Worm (Caenorhabditis elegans): ENCODE data around the gene ZK688.11.

ZK688.11 gene

ce11 chrIII:7907515-7907914, 22.8 kb upstream of the ZK688.11 start, which contains the start of gene pcp-5:
TSS of gene pcp-5 (minus strand) at chrIII:7907615.
- TF ChIP-seq lin-32 (GFP tag; optimal IDR thresholded peaks at IDR 0.05) = no peak
- peak; percentile 28 for TF ChIP-seq unc-62 (GFP tag; optimal IDR thresholded peaks at IDR 0.05)
- TF ChIP-seq hlh-1 (tag; optimal IDR thresholded peaks at IDR 0.05) = peak; percentile 83
- TF ChIP-seq ceh-39 (tag; optimal IDR thresholded peaks at IDR 0.05) = peak; percentile 45
- no peak for TF ChIP-seq ham-2 (GFP tag; optimal IDR thresholded peaks at IDR 0.05)

- TF ChIP-seq flh-1 (GFP tag; optimal IDR thresholded peaks at IDR 0.05) (no peak), blmp-1 (tag; optimal IDR thresholded peaks at IDR 0.05) (no peak), bed-3 (GFP tag; optimal IDR thresholded peaks at IDR 0.05) (no peak), ces-1 (GFP tag; optimal IDR thresholded peaks at IDR 0.05) (no peak), ceh-83 (GFP tag; optimal IDR thresholded peaks at IDR 0.05) (no peak), zip-8 (tag; optimal IDR thresholded peaks at IDR 0.05) (no peak), sem-2 (GFP tag; optimal IDR thresholded peaks at IDR 0.05) (no peak), elt-3 (tag; optimal IDR thresholded peaks at IDR 0.05) (no peak), ham-2 (GFP tag; optimal IDR thresholded peaks at IDR 0.05) (no peak)
Measured at ce11 chrIII:7903427-7903826, 18.7 kb upstream of the ZK688.11 start.

ce11 chrIII:7900733-7901132, 16.0 kb upstream of the ZK688.11 start, which contains the start of gene best-24:
TSS of gene best-24 (plus strand) at chrIII:7901033.
- TF ChIP-seq nhr-237 (tag; optimal IDR thresholded peaks at IDR 0.05) = no peak
- no peak for TF ChIP-seq lsy-2 (tag; optimal IDR thresholded peaks at IDR 0.05)
- TF ChIP-seq pha-4 (tag; optimal IDR thresholded peaks at IDR 0.05) = no peak

- TF ChIP-seq ztf-11 (tag; optimal IDR thresholded peaks at IDR 0.05) (no peak), nhr-2 (tag; optimal IDR thresholded peaks at IDR 0.05) (no peak), mab-5 (tag; optimal IDR thresholded peaks at IDR 0.05) (no peak), bed-3 (GFP tag; optimal IDR thresholded peaks at IDR 0.05) (no peak), unc-62 (GFP tag; optimal IDR thresholded peaks at IDR 0.05) (no peak), ceh-39 (tag; optimal IDR thresholded peaks at IDR 0.05) (no peak), lsy-2 (tag; optimal IDR thresholded peaks at IDR 0.05) (no peak), cnd-1 (tag; optimal IDR thresholded peaks at IDR 0.05) (no peak), ham-2 (GFP tag; optimal IDR thresholded peaks at IDR 0.05) (no peak), zip-8 (tag; optimal IDR thresholded peaks at IDR 0.05) (no peak), sptf-1 (tag; optimal IDR thresholded peaks at IDR 0.05) (no peak), sem-2 (GFP tag; optimal IDR thresholded peaks at IDR 0.05) (no peak), hlh-1 (tag; optimal IDR thresholded peaks at IDR 0.05) (no peak), elt-1 (tag; optimal IDR thresholded peaks at IDR 0.05; ENCODE audit: borderline replicate concordance, insufficient read depth) (no peak), mls-2 (tag; optimal IDR thresholded peaks at IDR 0.05) (no peak)
Measured at ce11 chrIII:7897733-7898132, 13.0 kb upstream of the ZK688.11 start.

ce11 chrIII:7896925-7897324, 12.2 kb upstream of the ZK688.11 start, which contains the start of gene ZK688.10:
TSS of gene ZK688.10 (minus strand) at chrIII:7897025.
- TF ChIP-seq sptf-1 (tag; optimal IDR thresholded peaks at IDR 0.05) (no peak), drap-1 (GFP tag; optimal IDR thresholded peaks at IDR 0.05) (no peak), lin-13 (tag; optimal IDR thresholded peaks at IDR 0.05) (no peak), M03D4.4 (tag; optimal IDR thresholded peaks at IDR 0.05) (no peak), elt-3 (tag; optimal IDR thresholded peaks at IDR 0.05) (no peak), ces-1 (GFP tag; optimal IDR thresholded peaks at IDR 0.05) (no peak), nhr-237 (tag; optimal IDR thresholded peaks at IDR 0.05) (no peak), mls-2 (tag; optimal IDR thresholded peaks at IDR 0.05) (no peak), nhr-76 (tag; optimal IDR thresholded peaks at IDR 0.05) (no peak), nhr-2 (tag; optimal IDR thresholded peaks at IDR 0.05) (no peak), ztf-11 (tag; optimal IDR thresholded peaks at IDR 0.05) (no peak), lin-32 (GFP tag; optimal IDR thresholded peaks at IDR 0.05) (no peak), bed-3 (GFP tag; optimal IDR thresholded peaks at IDR 0.05) (no peak), hlh-1 (tag; optimal IDR thresholded peaks at IDR 0.05) (no peak), ceh-83 (GFP tag; optimal IDR thresholded peaks at IDR 0.05) (no peak)

- no peak for TF ChIP-seq mls-2 (tag; optimal IDR thresholded peaks at IDR 0.05)
- no peak for TF ChIP-seq nhr-237 (tag; optimal IDR thresholded peaks at IDR 0.05)
- no peak for TF ChIP-seq sem-2 (GFP tag; optimal IDR thresholded peaks at IDR 0.05)
- no peak for TF ChIP-seq cnd-1 (tag; optimal IDR thresholded peaks at IDR 0.05)
- no peak for TF ChIP-seq nhr-76 (tag; optimal IDR thresholded peaks at IDR 0.05)
- TF ChIP-seq hlh-1 (tag; optimal IDR thresholded peaks at IDR 0.05) = no peak
- no peak for TF ChIP-seq elt-3 (tag; optimal IDR thresholded peaks at IDR 0.05)
- TF ChIP-seq ceh-83 (GFP tag; optimal IDR thresholded peaks at IDR 0.05) = no peak
- no peak for TF ChIP-seq zip-8 (tag; optimal IDR thresholded peaks at IDR 0.05)
- TF ChIP-seq elt-1 (tag; optimal IDR thresholded peaks at IDR 0.05; ENCODE audit: borderline replicate concordance, insufficient read depth) = no peak
- no peak for TF ChIP-seq ceh-39 (tag; optimal IDR thresholded peaks at IDR 0.05)
- TF ChIP-seq nhr-28 (tag; optimal IDR thresholded peaks at IDR 0.05) = no peak
- no peak for TF ChIP-seq nhr-2 (tag; optimal IDR thresholded peaks at IDR 0.05)
- no peak for TF ChIP-seq unc-62 (GFP tag; optimal IDR thresholded peaks at IDR 0.05)
Measured at ce11 chrIII:7894724-7895123, 10.0 kb upstream of the ZK688.11 start, which contains the start of gene ZK688.4. TSS of gene ZK688.4 (plus strand) at chrIII:7895024.

All from whole organism, mixed stage, embryonic.